Worm (Caenorhabditis elegans) whole organism, L2 larva: ENCODE data around the gene F20D6.1.

ENCODE experiments used
- ZK546.5 ChIP-seq: sonication (generic microtip); optimal IDR thresholded peaks from 2 replicates; lab custom pipeline; 2017; ENCODE audit warnings: missing biosample characterization, missing genetic modification characterization
- ama-1 ChIP-seq: fragments of 150-350 bp; optimal IDR thresholded peaks from 2 replicates; lab custom pipeline; 2018; ENCODE audit warnings: inconsistent platforms
- ceh-82 ChIP-seq: fragments of 150-350 bp; optimal IDR thresholded peaks from 2 replicates; lab custom pipeline; 2014; ENCODE audit warnings: missing biosample characterization, missing genetic modification characterization
- elt-3 ChIP-seq: sonication (generic microtip); optimal IDR thresholded peaks from 2 replicates; lab custom pipeline; 2017; ENCODE audit warnings: missing biosample characterization, missing genetic modification characterization
- fos-1 ChIP-seq: fragments of 150-350 bp; optimal IDR thresholded peaks from 2 replicates; lab custom pipeline; 2014; ENCODE audit warnings: missing biosample characterization, missing genetic modification characterization
- lin-13 ChIP-seq: fragments of 150-350 bp; optimal IDR thresholded peaks from 2 replicates; lab custom pipeline; 2014; ENCODE audit warnings: missing biosample characterization, missing genetic modification reagents, missing genetic modification characterization
- lin-39 ChIP-seq: fragments of 150-350 bp; optimal IDR thresholded peaks from 2 replicates; lab custom pipeline; 2014; ENCODE audit warnings: missing biosample characterization, missing genetic modification reagents, missing genetic modification characterization
- mdl-1 ChIP-seq, 2 experiments: fragments of 150-350 bp in 1 of 2; sonication (generic microtip) in 1 of 2; optimal IDR thresholded peaks; 2 replicates each; lab custom pipeline; 2017; ENCODE audit warnings: missing biosample characterization in 2 of 2, missing genetic modification characterization in 2 of 2
- nhr-25 ChIP-seq: fragments of 150-350 bp; sonication (generic microtip); optimal IDR thresholded peaks from 3 replicates; lab custom pipeline; 2014; ENCODE audit warnings: missing biosample characterization, missing genetic modification characterization
- snpc-4 ChIP-seq: fragments of 150-350 bp; optimal IDR thresholded peaks from 2 replicates; lab custom pipeline; 2014; ENCODE audit warnings: missing biosample characterization, missing genetic modification characterization
- unc-62 ChIP-seq: fragments of 150-350 bp; optimal IDR thresholded peaks from 2 replicates; lab custom pipeline; 2014; ENCODE audit warnings: missing biosample characterization, missing genetic modification reagents, missing genetic modification characterization
- ztf-11 ChIP-seq: sonication (generic microtip); optimal IDR thresholded peaks from 2 replicates; lab custom pipeline; 2017; ENCODE audit warnings: missing biosample characterization, missing genetic modification characterization

ce11 chrV:8168219-8168962 is 22.1 kb upstream of the F20D6.1 start, which contains the start of gene F20D6.8:
- TF ChIP-seq ama-1, result no peak
- TF ChIP-seq nhr-25 (tag; lab: Kevin White, UChicago), result no peak
- no peak for TF ChIP-seq unc-62 (GFP tag; lab: Kevin White, UChicago)
- no peak for TF ChIP-seq snpc-4
- no peak for TF ChIP-seq lin-39 (tag; lab: Kevin White, UChicago)
- TF ChIP-seq mdl-1 (tag; optimal IDR thresholded peaks at IDR 0.05; lab: Kevin White, UChicago), result no peak
- TF ChIP-seq elt-3, result no peak
- TF ChIP-seq ZK546.5 (tag; lab: Kevin White, UChicago), result no peak
- no peak for TF ChIP-seq ztf-11
- TF ChIP-seq ceh-82, result no peak
- TF ChIP-seq fos-1 (tag; lab: Kevin White, UChicago), result no peak
- no peak for TF ChIP-seq lin-13 (GFP tag; lab: Kevin White, UChicago)
